Fruit fly (Drosophila melanogaster) whole organism, embryonic: ENCODE results near the gene hog.
A peak's percentile ranks its signal among the peaks of the same experiment; 100 is the strongest.

Experiments
- B-H1 ChIP-seq: fragments of 200-800 bp; sonication (Bioruptor generic); IDR thresholded peaks from 3 replicates; pipeline ENCODE4 v1.3.6; 2022; ENCODE audit warnings: missing biosample characterization, missing genetic modification characterization
- Bteb2 ChIP-seq: fragments of 200-800 bp; sonication (Bioruptor generic); optimal IDR thresholded peaks from 2 replicates; lab custom pipeline; 2016; ENCODE audit warnings: missing biosample characterization, missing genetic modification characterization
- CG10543 ChIP-seq: fragments of 200-800 bp; sonication (Bioruptor generic); optimal IDR thresholded peaks from 3 replicates; lab custom pipeline; 2017; ENCODE audit warnings: missing biosample characterization, mild to moderate bottlenecking, missing genetic modification characterization, moderate library complexity
- CG11456 ChIP-seq: fragments of 200-800 bp; sonication (Bioruptor generic); IDR thresholded peaks from 3 replicates; pipeline ENCODE4 v1.3.6; 2022; ENCODE audit warnings: missing biosample characterization, missing genetic modification characterization
- CG11504 ChIP-seq: fragments of 200-800 bp; sonication (Bioruptor generic); optimal IDR thresholded peaks from 3 replicates; lab custom pipeline; 2019; ENCODE audit warnings: missing biosample characterization, mild to moderate bottlenecking, missing genetic modification characterization, moderate library complexity
- CG12155 ChIP-seq: fragments of 200-800 bp; sonication (Bioruptor generic); optimal IDR thresholded peaks from 3 replicates; lab custom pipeline; 2016; ENCODE audit warnings: missing biosample characterization, missing genetic modification characterization
- CG15479 ChIP-seq: fragments of 200-800 bp; sonication (Bioruptor generic); optimal IDR thresholded peaks from 3 replicates; lab custom pipeline; 2019; ENCODE audit warnings: missing biosample characterization, mild to moderate bottlenecking, missing genetic modification characterization, moderate library complexity
- CG16779 ChIP-seq: fragments of 200-800 bp; sonication (Bioruptor generic); IDR thresholded peaks from 2 replicates; pipeline ENCODE4 v1.3.6; 2022; ENCODE audit warnings: missing biosample characterization, missing genetic modification characterization
- CG17359 ChIP-seq: fragments of 200-800 bp; sonication (Bioruptor generic); optimal IDR thresholded peaks from 3 replicates; lab custom pipeline; 2018; ENCODE audit warnings: missing biosample characterization, mild to moderate bottlenecking, missing genetic modification characterization, moderate library complexity
- CG17829 ChIP-seq: fragments of 200-800 bp; optimal IDR thresholded peaks from 2 replicates; lab custom pipeline; 2019; ENCODE audit warnings: missing biosample characterization, mild to moderate bottlenecking, missing genetic modification characterization, moderate library complexity
- CG18764 ChIP-seq: fragments of 200-800 bp; sonication (Bioruptor generic); optimal IDR thresholded peaks from 3 replicates; lab custom pipeline; 2016; ENCODE audit warnings: missing biosample characterization, missing genetic modification characterization
- CG2116 ChIP-seq: fragments of 200-800 bp; sonication (Bioruptor generic); optimal IDR thresholded peaks from 3 replicates; lab custom pipeline; 2018; ENCODE audit warnings: missing biosample characterization, mild to moderate bottlenecking, missing genetic modification characterization
- CG3065 ChIP-seq: fragments of 200-800 bp; sonication (Bioruptor generic); optimal IDR thresholded peaks from 2 replicates; lab custom pipeline; 2016; ENCODE audit warnings: missing biosample characterization, missing genetic modification characterization
- CG31365 ChIP-seq: fragments of 200-800 bp; sonication (Bioruptor generic); optimal IDR thresholded peaks from 2 replicates; lab custom pipeline; 2018; ENCODE audit warnings: missing biosample characterization, mild to moderate bottlenecking, missing genetic modification characterization
- CG34224 ChIP-seq: fragments of 200-800 bp; sonication (Bioruptor generic); IDR thresholded peaks from 3 replicates; pipeline ENCODE4 v1.3.6; 2022; ENCODE audit warnings: missing biosample characterization, missing genetic modification characterization; ENCODE audit not compliant: partially characterized antibody
- CG6272 ChIP-seq: fragments of 200-800 bp; sonication (Bioruptor generic); IDR thresholded peaks from 2 replicates; pipeline ENCODE4 v1.3.6; 2022; ENCODE audit warnings: missing biosample characterization, missing genetic modification characterization
- CG7928 ChIP-seq: fragments of 200-800 bp; sonication (Bioruptor generic); optimal IDR thresholded peaks from 2 replicates; lab custom pipeline; 2017; ENCODE audit warnings: missing biosample characterization, mild to moderate bottlenecking, missing genetic modification characterization
- CG9437 ChIP-seq: fragments of 200-800 bp; sonication (Bioruptor generic); optimal IDR thresholded peaks from 2 replicates; lab custom pipeline; 2018; ENCODE audit warnings: missing biosample characterization, mild to moderate bottlenecking, missing genetic modification characterization
- CHES-1-like ChIP-seq: fragments of 200-800 bp; sonication (Bioruptor generic); optimal IDR thresholded peaks from 2 replicates; lab custom pipeline; 2016; ENCODE audit warnings: missing biosample characterization, missing genetic modification characterization
- Dad ChIP-seq: fragments of 200-800 bp; sonication (Bioruptor generic); optimal IDR thresholded peaks from 3 replicates; lab custom pipeline; 2016; ENCODE audit warnings: missing biosample characterization, missing genetic modification characterization
- E2f2 ChIP-seq: fragments of 200-800 bp; sonication (Bioruptor generic); IDR thresholded peaks from 2 replicates; pipeline ENCODE4 v1.3.6; 2022; ENCODE audit warnings: missing biosample characterization, missing genetic modification characterization
- ERR ChIP-seq: fragments of 200-800 bp; sonication (Bioruptor generic); optimal IDR thresholded peaks from 2 replicates; lab custom pipeline; 2016; ENCODE audit warnings: missing biosample characterization, missing genetic modification characterization
- Gug ChIP-seq: fragments of 200-800 bp; sonication (Bioruptor generic); IDR thresholded peaks from 4 replicates; pipeline ENCODE4 v1.3.6; 2022; ENCODE audit warnings: missing biosample characterization, missing genetic modification characterization
- H2.0 ChIP-seq: fragments of 200-800 bp; sonication (Bioruptor generic); IDR thresholded peaks from 2 replicates; pipeline ENCODE4 v1.3.6; 2022; ENCODE audit warnings: missing biosample characterization, missing genetic modification characterization
- Hand ChIP-seq: fragments of 200-800 bp; sonication (Bioruptor generic); optimal IDR thresholded peaks from 2 replicates; lab custom pipeline; 2017; ENCODE audit warnings: mild to moderate bottlenecking, missing biosample characterization, missing genetic modification reagents, missing genetic modification characterization
- Nf-YB ChIP-seq: fragments of 200-800 bp; sonication (Bioruptor generic); optimal IDR thresholded peaks from 3 replicates; lab custom pipeline; 2019; ENCODE audit warnings: missing biosample characterization, mild to moderate bottlenecking, missing genetic modification characterization, moderate library complexity
- Nf-YC ChIP-seq: fragments of 200-800 bp; optimal IDR thresholded peaks from 3 replicates; lab custom pipeline; 2019; ENCODE audit warnings: missing biosample characterization, mild to moderate bottlenecking, missing genetic modification characterization, moderate library complexity
- PHDP ChIP-seq: fragments of 200-800 bp; sonication (Bioruptor generic); optimal IDR thresholded peaks from 3 replicates; lab custom pipeline; 2018; ENCODE audit warnings: missing biosample characterization, mild to moderate bottlenecking, missing genetic modification characterization, moderate library complexity
- Ravus ChIP-seq: fragments of 200-800 bp; sonication (Bioruptor generic); IDR thresholded peaks from 2 replicates; pipeline ENCODE4 v1.3.6; 2022; ENCODE audit warnings: missing biosample characterization, missing genetic modification characterization
- Six4 ChIP-seq: fragments of 200-800 bp; sonication (Bioruptor generic); optimal IDR thresholded peaks from 2 replicates; lab custom pipeline; 2016; ENCODE audit warnings: missing biosample characterization, missing genetic modification characterization
- ara ChIP-seq: fragments of 200-800 bp; sonication (Bioruptor generic); IDR thresholded peaks from 2 replicates; pipeline ENCODE4 v1.3.6; 2022; ENCODE audit warnings: missing biosample characterization, missing genetic modification characterization
- az2 ChIP-seq: fragments of 200-800 bp; sonication (Bioruptor generic); optimal IDR thresholded peaks from 3 replicates; lab custom pipeline; 2016; ENCODE audit warnings: missing biosample characterization, missing genetic modification characterization
- cg ChIP-seq: fragments of 200-800 bp; sonication (Bioruptor generic); optimal IDR thresholded peaks from 3 replicates; lab custom pipeline; 2019; ENCODE audit warnings: missing biosample characterization, mild to moderate bottlenecking, missing genetic modification characterization, moderate library complexity
- chinmo ChIP-seq: fragments of 200-800 bp; sonication (Bioruptor generic); IDR thresholded peaks from 4 replicates; pipeline ENCODE4 v1.3.6; 2022; ENCODE audit warnings: missing biosample characterization, missing genetic modification characterization; ENCODE audit not compliant: partially characterized antibody
- chn ChIP-seq: fragments of 200-800 bp; sonication (Bioruptor generic); optimal IDR thresholded peaks from 2 replicates; lab custom pipeline; 2016; ENCODE audit warnings: missing biosample characterization, missing genetic modification characterization
- fru ChIP-seq: fragments of >200 bp; optimal IDR thresholded peaks from 2 replicates; lab custom pipeline; 2017
- grn ChIP-seq: fragments of 200-800 bp; sonication (Bioruptor generic); optimal IDR thresholded peaks from 3 replicates; lab custom pipeline; 2017; ENCODE audit warnings: missing biosample characterization, missing genetic modification characterization
- kah ChIP-seq: fragments of 200-800 bp; sonication (Bioruptor generic); optimal IDR thresholded peaks from 2 replicates; lab custom pipeline; 2018; ENCODE audit warnings: missing biosample characterization, mild to moderate bottlenecking, missing genetic modification characterization
- lab ChIP-seq: fragments of 200-800 bp; sonication (Bioruptor generic); optimal IDR thresholded peaks from 3 replicates; lab custom pipeline; 2017; ENCODE audit warnings: missing biosample characterization, missing genetic modification characterization, mild to moderate bottlenecking, moderate library complexity, missing genetic modification reagents
- maf-S ChIP-seq: fragments of 200-800 bp; sonication (Bioruptor generic); optimal IDR thresholded peaks from 2 replicates; lab custom pipeline; 2016; ENCODE audit warnings: missing biosample characterization, missing genetic modification characterization
- otp ChIP-seq: fragments of 200-800 bp; sonication (Bioruptor generic); IDR thresholded peaks from 3 replicates; pipeline ENCODE4, ENCODE4 v1.3.6; 2022; ENCODE audit warnings: missing biosample characterization, missing genetic modification characterization
- ranshi ChIP-seq: fragments of 200-800 bp; sonication (Bioruptor generic); IDR thresholded peaks from 2 replicates; pipeline ENCODE4 v1.3.6; 2022; ENCODE audit warnings: missing biosample characterization, missing genetic modification characterization
- sens ChIP-seq: fragments of 200-800 bp; sonication (Bioruptor generic); peaks from one replicate; lab custom pipeline; 2016; ENCODE audit warnings: missing biosample characterization, missing genetic modification characterization
- shn ChIP-seq: fragments of 200-800 bp; sonication (Bioruptor generic); optimal IDR thresholded peaks from 3 replicates; lab custom pipeline; 2016; ENCODE audit warnings: missing biosample characterization, missing genetic modification characterization
- ssp ChIP-seq: fragments of 200-800 bp; sonication (Bioruptor generic); IDR thresholded peaks from 2 replicates; pipeline ENCODE4 v1.3.6; 2022; ENCODE audit warnings: missing biosample characterization, missing genetic modification characterization
- stwl ChIP-seq: fragments of 200-800 bp; sonication (Bioruptor generic); optimal IDR thresholded peaks from 3 replicates; lab custom pipeline; 2018; ENCODE audit warnings: missing biosample characterization, mild to moderate bottlenecking, missing genetic modification characterization, moderate library complexity
- trh ChIP-seq: fragments of 200-800 bp; sonication (Bioruptor generic); optimal IDR thresholded peaks from 2 replicates; lab custom pipeline; 2016; ENCODE audit warnings: missing biosample characterization, missing genetic modification characterization
- ttk ChIP-seq: fragments of 200-800 bp; sonication (Bioruptor generic); IDR thresholded peaks from 2 replicates; pipeline ENCODE4 v2.1.2; 2022; ENCODE audit warnings: missing biosample characterization, missing genetic modification characterization
- tup ChIP-seq: fragments of 200-800 bp; sonication (Bioruptor generic); optimal IDR thresholded peaks from 2 replicates; lab custom pipeline; 2016; ENCODE audit warnings: missing biosample characterization, mild to moderate bottlenecking, missing genetic modification characterization, moderate library complexity
- tx ChIP-seq: fragments of 200-800 bp; sonication (Bioruptor generic); optimal IDR thresholded peaks from 2 replicates; lab custom pipeline; 2016; ENCODE audit warnings: missing biosample characterization, missing genetic modification characterization
- unpg ChIP-seq: fragments of 200-800 bp; sonication (Bioruptor generic); optimal IDR thresholded peaks from 3 replicates; lab custom pipeline; 2018; ENCODE audit warnings: missing biosample characterization, mild to moderate bottlenecking, missing genetic modification characterization, moderate library complexity
- yki ChIP-seq: fragments of >200 bp; optimal IDR thresholded peaks from 3 replicates; lab custom pipeline; 2018

Gene hog

dm6 chrX:14717245-14717644, 1.5 kb downstream of the hog start (continued):
- TF ChIP-seq H2.0 (GFP tag; lab: Robert Waterston, UW), result peak; percentile 55; the same call in 1 of the 2 replicates
- TF ChIP-seq Gug (GFP tag; lab: Robert Waterston, UW), result no peak; the same call in 3 of the 4 replicates
- peak; percentile 49 for TF ChIP-seq CG3065 (GFP tag; lab: Kevin White, UChicago)
- peak; percentile 64 for TF ChIP-seq tup
- peak; percentile 34 for TF ChIP-seq ERR (GFP tag; lab: Kevin White, UChicago)
- TF ChIP-seq CG16779 (GFP tag; lab: Robert Waterston, UW), result 0 out of 2 replicates have a peak, but pooled peaks have one; percentile 42
- peak; percentile 76 for TF ChIP-seq CG11456 (GFP tag; lab: Robert Waterston, UW)
- TF ChIP-seq CHES-1-like (GFP tag; lab: Kevin White, UChicago), result peak; percentile 69
- no peak for TF ChIP-seq CG15479 (GFP tag; lab: Kevin White, UChicago)
- TF ChIP-seq Nf-YC (tag; lab: Kevin White, UChicago), result peak; percentile 54
- no peak for TF ChIP-seq yki (lab: Kevin White, UChicago)
- peak; percentile 63; the same call in 2 of the 3 replicates for TF ChIP-seq B-H1 (GFP tag; lab: Robert Waterston, UW)
- peak; percentile 41 for TF ChIP-seq Hand (GFP tag; lab: Kevin White, UChicago)
- peak; percentile 73 for TF ChIP-seq Six4 (GFP tag; lab: Kevin White, UChicago)
- TF ChIP-seq kah, result peak; percentile 76
- TF ChIP-seq CG34224 (GFP tag; lab: Robert Waterston, UW), result no peak
- no peak for TF ChIP-seq cg (GFP tag; lab: Kevin White, UChicago)
- peak; percentile 81 for TF ChIP-seq CG11504 (tag; lab: Kevin White, UChicago)
- TF ChIP-seq CG2116, result peak; percentile 44
- no peak for TF ChIP-seq CG9437 (GFP tag; lab: Kevin White, UChicago)
- peak; percentile 64 for TF ChIP-seq E2f2 (GFP tag; lab: Robert Waterston, UW)
- TF ChIP-seq Nf-YB, result peak; percentile 43
- no peak for TF ChIP-seq CG6272
- peak; percentile 62; the same call in 1 of the 2 replicates for TF ChIP-seq ttk (GFP tag; lab: Robert Waterston, UW)
- TF ChIP-seq CG17359, result peak; percentile 89
- peak; percentile 69 for TF ChIP-seq unpg (GFP tag; lab: Kevin White, UChicago)
- TF ChIP-seq CG18764 (GFP tag; lab: Kevin White, UChicago), result peak; percentile 83
- TF ChIP-seq ara, result peak; percentile 81
- TF ChIP-seq PHDP (tag; lab: Kevin White, UChicago), result peak; percentile 82
- peak; percentile 56 for TF ChIP-seq CG17829
- TF ChIP-seq CG7928, result peak; percentile 33
- TF ChIP-seq sens (GFP tag; lab: Kevin White, UChicago), result peak; percentile 95
- peak; percentile 28 for TF ChIP-seq chn
- peak; percentile 63 for TF ChIP-seq grn (GFP tag; lab: Kevin White, UChicago)
- TF ChIP-seq Ravus, result peak; percentile 21; the same call in 1 of the 2 replicates
- TF ChIP-seq Dad (GFP tag; lab: Kevin White, UChicago), result peak; percentile 56
- TF ChIP-seq shn (GFP tag; lab: Kevin White, UChicago), result peak; percentile 62
- peak; percentile 83; the same call in 2 of the 3 replicates for TF ChIP-seq otp (GFP tag; lab: Robert Waterston, UW)
- no peak for TF ChIP-seq CG12155
- no peak for TF ChIP-seq chinmo (GFP tag; lab: Robert Waterston, UW)
- no peak for TF ChIP-seq fru
- TF ChIP-seq ssp (GFP tag; lab: Robert Waterston, UW), result peak; percentile 24; the same call in 1 of the 2 replicates
- TF ChIP-seq ranshi (GFP tag; lab: Robert Waterston, UW), result peak; percentile 86
- peak; percentile 78 for TF ChIP-seq CG10543
- peak; percentile 94 for TF ChIP-seq lab (GFP tag; lab: Kevin White, UChicago)
- peak; percentile 29 for TF ChIP-seq az2 (GFP tag; lab: Kevin White, UChicago)
- TF ChIP-seq stwl (tag; lab: Kevin White, UChicago), result no peak
- peak; percentile 13 for TF ChIP-seq Bteb2
- TF ChIP-seq maf-S, result peak; percentile 38
- TF ChIP-seq CG31365, result peak; percentile 77
- peak; percentile 64 for TF ChIP-seq trh (GFP tag; lab: Kevin White, UChicago)
- TF ChIP-seq tx (GFP tag; lab: Kevin White, UChicago), result peak; percentile 40
